Fruit fly (Drosophila melanogaster) ovary, adult (tissue): Measurements from ENCODE around the gene CG3448.

ENCODE experiments used
- CG17801 ChIP-seq: fragments of 200-800 bp; optimal IDR thresholded peaks from 2 replicates; lab custom pipeline; 2019; ENCODE audit warnings: missing biosample characterization, mild to moderate bottlenecking, missing genetic modification characterization, moderate library complexity; ENCODE audit not compliant: partially characterized antibody

CG3448 gene

dm6 chr3L:9423757-9424527 is 27.4 kb downstream of the CG3448 start:
- TF ChIP-seq CG17801 (GFP tag; lab: Kevin White, UChicago) = no peak

- TF ChIP-seq CG17801 (GFP tag; lab: Kevin White, UChicago) = peak; percentile 100
Observed at dm6 chr3L:9422636-9423419, 28.5 kb downstream of the CG3448 start, which contains the start of gene aay. TSS of gene aay (plus strand) at chr3L:9423253.

dm6 chr3L:9422135-9422534 is 29.2 kb downstream of the CG3448 start:
- no peak for TF ChIP-seq CG17801 (GFP tag; lab: Kevin White, UChicago)

- TF ChIP-seq CG17801 (GFP tag; lab: Kevin White, UChicago) = no peak
Observed at dm6 chr3L:9421621-9422020, 29.8 kb downstream of the CG3448 start.

dm6 chr3L:9420819-9421130 is 30.6 kb downstream of the CG3448 start:
- TF ChIP-seq CG17801 (GFP tag; lab: Kevin White, UChicago) = no peak

dm6 chr3L:9420054-9420818 is 31.1 kb downstream of the CG3448 start:
- TF ChIP-seq CG17801 (GFP tag; lab: Kevin White, UChicago) = peak; percentile 98

- peak; percentile 38 for TF ChIP-seq CG17801 (GFP tag; lab: Kevin White, UChicago)
Observed at dm6 chr3L:9419328-9419727, 32.0 kb downstream of the CG3448 start.

- no peak for TF ChIP-seq CG17801 (GFP tag; lab: Kevin White, UChicago)
Observed at dm6 chr3L:9417288-9417687, 34.1 kb downstream of the CG3448 start, which contains the start of gene CG3982. TSS of gene CG3982 (minus strand) at chr3L:9417388.

dm6 chr3L:9410754-9411423 is 40.5 kb downstream of the CG3448 start, which contains the start of the genes CG4022 and Cpsf5:
TSS of gene CG4022 (minus strand) at chr3L:9410832.
TSS of gene Cpsf5 (plus strand) at chr3L:9411038.
- TF ChIP-seq CG17801 (GFP tag; lab: Kevin White, UChicago) = peak; percentile 81

dm6 chr3L:9410030-9410589 is 41.3 kb downstream of the CG3448 start:
- TF ChIP-seq CG17801 (GFP tag; lab: Kevin White, UChicago) = no peak

- TF ChIP-seq CG17801 (GFP tag; lab: Kevin White, UChicago) = no peak
Observed at dm6 chr3L:9404497-9404896, 46.9 kb downstream of the CG3448 start, which contains the start of gene Cpr67B. TSS of gene Cpr67B (plus strand) at chr3L:9404797.

dm6 chr3L:9402157-9402890 is 49.0 kb downstream of the CG3448 start, which contains the start of gene eIF4E1:
TSS of gene eIF4E1 (minus strand) at chr3L:9402460.
- no peak for TF ChIP-seq CG17801 (GFP tag; lab: Kevin White, UChicago)
